Fruit fly (Drosophila melanogaster) whole organism, prepupa: ENCODE results near the gene CG16964.

Experiments used
- CG11902 ChIP-seq: fragments of 200-800 bp; sonication (Bioruptor generic); optimal IDR thresholded peaks from 3 replicates; lab custom pipeline; 2016; ENCODE audit warnings: missing biosample characterization, missing genetic modification characterization
- CG1621 ChIP-seq: fragments of 200-800 bp; sonication (Bioruptor generic); optimal IDR thresholded peaks from 3 replicates; lab custom pipeline; 2018; ENCODE audit warnings: missing biosample characterization, mild to moderate bottlenecking, missing genetic modification characterization
- CG6854 ChIP-seq: fragments of 200-800 bp; sonication (Bioruptor generic); optimal IDR thresholded peaks from 2 replicates; lab custom pipeline; 2017; ENCODE audit warnings: missing biosample characterization, mild to moderate bottlenecking, missing genetic modification characterization
- achi ChIP-seq: fragments of 200-800 bp; sonication (Bioruptor generic); optimal IDR thresholded peaks from 3 replicates; lab custom pipeline; 2016; ENCODE audit warnings: missing biosample characterization, missing genetic modification characterization
- dac ChIP-seq: fragments of 200-800 bp; sonication (Bioruptor generic); optimal IDR thresholded peaks from 2 replicates; lab custom pipeline; 2017; ENCODE audit warnings: missing biosample characterization, mild to moderate bottlenecking, missing genetic modification characterization
- fd59A ChIP-seq: fragments of 200-800 bp; sonication (Bioruptor generic); optimal IDR thresholded peaks from 2 replicates; lab custom pipeline; 2017; ENCODE audit warnings: missing biosample characterization, mild to moderate bottlenecking, missing genetic modification characterization, missing genetic modification reagents
- fd85E ChIP-seq: fragments of 200-800 bp; sonication (Bioruptor generic); optimal IDR thresholded peaks from 3 replicates; lab custom pipeline; 2016; ENCODE audit warnings: missing biosample characterization, missing genetic modification characterization
- pdm3 ChIP-seq: fragments of 200-800 bp; sonication (Bioruptor generic); optimal IDR thresholded peaks from 3 replicates; lab custom pipeline; 2016; ENCODE audit warnings: missing biosample characterization, missing genetic modification characterization

DNA sequence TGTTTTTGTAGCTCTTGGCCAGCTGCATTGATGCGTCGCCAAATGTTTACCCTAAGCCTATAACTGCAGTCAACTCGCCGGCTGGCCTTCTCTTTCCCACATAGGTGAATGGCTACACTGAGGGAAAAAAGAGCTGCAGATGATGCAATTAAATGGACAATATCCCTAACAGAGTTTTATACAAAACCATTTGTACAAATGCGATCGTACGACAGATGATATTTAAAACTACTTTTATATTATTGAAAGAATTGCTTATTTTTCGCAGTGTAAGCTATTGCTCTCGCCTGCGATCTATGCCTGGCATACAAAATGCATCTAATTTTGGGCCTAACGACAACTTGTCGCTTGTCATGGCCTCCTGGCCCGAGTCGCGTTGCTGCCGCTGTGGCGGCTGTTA, 2.2 kb downstream of the CG16964 start:
- no peak for TF ChIP-seq CG6854 (GFP tag; lab: Kevin White, UChicago)
- peak; percentile 78 for TF ChIP-seq achi (GFP tag; lab: Kevin White, UChicago)
- no peak for TF ChIP-seq CG11902 (GFP tag; lab: Kevin White, UChicago)
- TF ChIP-seq dac (GFP tag; lab: Kevin White, UChicago), result peak; percentile 87
- TF ChIP-seq fd59A (GFP tag; lab: Kevin White, UChicago), result peak; percentile 65
- peak; percentile 82 for TF ChIP-seq pdm3 (GFP tag; lab: Kevin White, UChicago)
- TF ChIP-seq CG1621 (tag; lab: Kevin White, UChicago), result peak; percentile 64
- no peak for TF ChIP-seq fd85E (GFP tag; lab: Kevin White, UChicago)
